Worm (Caenorhabditis elegans) whole organism, mixed stage, embryonic: ENCODE results near the gene F58F12.3.

Experiments
- M03D4.4 ChIP-seq: sonication (generic microtip); optimal IDR thresholded peaks from 2 replicates; lab custom pipeline; 2017; ENCODE audit warnings: mild to moderate bottlenecking, missing genetic modification characterization, missing compliant biosample characterization
- bed-3 ChIP-seq: fragments of 200-800 bp; sonication (Bioruptor generic); optimal IDR thresholded peaks from 3 replicates; lab custom pipeline; 2018; ENCODE audit warnings: mild to moderate bottlenecking, missing genetic modification characterization, moderate library complexity, missing compliant biosample characterization
- blmp-1 ChIP-seq: fragments of 150-350 bp; optimal IDR thresholded peaks from 2 replicates; lab custom pipeline; 2014; ENCODE audit warnings: missing biosample characterization, missing genetic modification characterization
- ceh-39 ChIP-seq: fragments of 150-350 bp; optimal IDR thresholded peaks from 2 replicates; lab custom pipeline; 2014; ENCODE audit warnings: missing biosample characterization, missing genetic modification characterization
- ceh-43 ChIP-seq: fragments of 200-800 bp; sonication (Bioruptor generic); optimal IDR thresholded peaks from 2 replicates; lab custom pipeline; 2018; ENCODE audit warnings: mild to moderate bottlenecking, missing genetic modification characterization, moderate library complexity, missing compliant biosample characterization
- ceh-83 ChIP-seq: fragments of 200-800 bp; sonication (Bioruptor generic); optimal IDR thresholded peaks from 2 replicates; lab custom pipeline; 2018; ENCODE audit warnings: mild to moderate bottlenecking, missing genetic modification characterization, missing compliant biosample characterization
- ces-1 ChIP-seq: fragments of 150-350 bp; optimal IDR thresholded peaks from 2 replicates; lab custom pipeline; 2014; ENCODE audit warnings: missing biosample characterization, missing genetic modification reagents, missing genetic modification characterization
- cnd-1 ChIP-seq: fragments of 200-800 bp; sonication (Bioruptor generic); optimal IDR thresholded peaks from 2 replicates; lab custom pipeline; 2018; ENCODE audit warnings: mild to moderate bottlenecking, missing genetic modification characterization, missing compliant biosample characterization
- drap-1 ChIP-seq: fragments of 200-800 bp; sonication (Bioruptor generic); optimal IDR thresholded peaks from 3 replicates; lab custom pipeline; 2018; ENCODE audit warnings: mild to moderate bottlenecking, missing genetic modification characterization, missing compliant biosample characterization
- elt-1 ChIP-seq: sonication (generic microtip); optimal IDR thresholded peaks from 2 replicates; lab custom pipeline; 2017; ENCODE audit warnings: missing genetic modification characterization, mild to moderate bottlenecking, missing compliant biosample characterization, antibody characterized with exemption, moderate library complexity, borderline replicate concordance; ENCODE audit not compliant: insufficient read depth
- elt-3 ChIP-seq: fragments of 150-350 bp; optimal IDR thresholded peaks from 2 replicates; lab custom pipeline; 2014; ENCODE audit warnings: missing biosample characterization, missing genetic modification characterization
- flh-1 ChIP-seq: fragments of 200-800 bp; sonication (Bioruptor generic); optimal IDR thresholded peaks from 2 replicates; lab custom pipeline; 2018; ENCODE audit warnings: mild to moderate bottlenecking, missing genetic modification characterization, moderate library complexity, missing compliant biosample characterization
- hlh-1 ChIP-seq: fragments of 150-350 bp; optimal IDR thresholded peaks from 2 replicates; lab custom pipeline; 2014; ENCODE audit warnings: missing biosample characterization, missing genetic modification reagents, missing genetic modification characterization
- lin-13 ChIP-seq: fragments of 150-350 bp; optimal IDR thresholded peaks from 2 replicates; lab custom pipeline; 2014; ENCODE audit warnings: missing biosample characterization, missing genetic modification characterization
- lin-32 ChIP-seq: fragments of 200-800 bp; sonication (Bioruptor generic); optimal IDR thresholded peaks from 2 replicates; lab custom pipeline; 2018; ENCODE audit warnings: mild to moderate bottlenecking, missing genetic modification characterization, missing compliant biosample characterization
- lsy-2 ChIP-seq: fragments of 150-350 bp; optimal IDR thresholded peaks from 2 replicates; lab custom pipeline; 2014; ENCODE audit warnings: missing biosample characterization, missing genetic modification characterization
- mab-5 ChIP-seq: fragments of 150-350 bp; optimal IDR thresholded peaks from 2 replicates; lab custom pipeline; 2014; ENCODE audit warnings: missing biosample characterization, missing genetic modification characterization
- mep-1 ChIP-seq: fragments of 150-350 bp; optimal IDR thresholded peaks from 2 replicates; lab custom pipeline; 2017; ENCODE audit warnings: missing biosample characterization, missing genetic modification reagents, missing genetic modification characterization, inconsistent platforms
- mls-2 ChIP-seq: sonication (generic microtip); optimal IDR thresholded peaks from 2 replicates; lab custom pipeline; 2016; ENCODE audit warnings: mild to moderate bottlenecking, missing genetic modification characterization, moderate library complexity, missing compliant biosample characterization
- nhr-12 ChIP-seq: fragments of 150-350 bp; optimal IDR thresholded peaks from 2 replicates; lab custom pipeline; 2014; ENCODE audit warnings: missing biosample characterization, missing genetic modification characterization
- nhr-2 ChIP-seq: fragments of 150-350 bp; optimal IDR thresholded peaks from 2 replicates; lab custom pipeline; 2014; ENCODE audit warnings: missing biosample characterization, missing genetic modification characterization
- nhr-237 ChIP-seq: fragments of 150-350 bp; optimal IDR thresholded peaks from 2 replicates; lab custom pipeline; 2014; ENCODE audit warnings: missing biosample characterization, missing genetic modification characterization
- nhr-28 ChIP-seq: fragments of 150-350 bp; optimal IDR thresholded peaks from 2 replicates; lab custom pipeline; 2014; ENCODE audit warnings: missing biosample characterization, missing genetic modification characterization
- nhr-76 ChIP-seq: sonication (generic microtip); optimal IDR thresholded peaks from 2 replicates; lab custom pipeline; 2017; ENCODE audit warnings: missing biosample characterization, missing genetic modification characterization
- pha-4 ChIP-seq: fragments of 150-350 bp; optimal IDR thresholded peaks from 2 replicates; lab custom pipeline; 2018; ENCODE audit warnings: missing biosample characterization, missing genetic modification reagents, missing genetic modification characterization
- sem-2 ChIP-seq: fragments of 200-800 bp; sonication (Bioruptor generic); optimal IDR thresholded peaks from 2 replicates; lab custom pipeline; 2018; ENCODE audit warnings: mild to moderate bottlenecking, missing genetic modification characterization, missing compliant biosample characterization
- snpc-4 ChIP-seq: fragments of 150-350 bp; optimal IDR thresholded peaks from 2 replicates; lab custom pipeline; 2014; ENCODE audit warnings: missing biosample characterization, missing genetic modification characterization
- sptf-1 ChIP-seq: sonication (generic microtip); optimal IDR thresholded peaks from 2 replicates; lab custom pipeline; 2017; ENCODE audit warnings: mild to moderate bottlenecking, missing genetic modification characterization, moderate library complexity, missing compliant biosample characterization
- tbx-8 ChIP-seq: fragments of 200-800 bp; sonication (Bioruptor generic); optimal IDR thresholded peaks from 2 replicates; lab custom pipeline; 2018; ENCODE audit warnings: mild to moderate bottlenecking, missing genetic modification characterization, moderate library complexity, missing compliant biosample characterization
- unc-120 ChIP-seq: sonication (generic microtip); optimal IDR thresholded peaks from 2 replicates; lab custom pipeline; 2017; ENCODE audit warnings: missing genetic modification characterization, missing compliant biosample characterization; ENCODE audit not compliant: poor library complexity, severe bottlenecking
- unc-39 ChIP-seq: fragments of 150-350 bp; optimal IDR thresholded peaks from 2 replicates; lab custom pipeline; 2014; ENCODE audit warnings: missing biosample characterization, missing genetic modification characterization
- unc-62 ChIP-seq: fragments of 150-350 bp; optimal IDR thresholded peaks from 2 replicates; lab custom pipeline; 2014; ENCODE audit warnings: missing biosample characterization, missing genetic modification reagents, missing genetic modification characterization
- zip-8 ChIP-seq: fragments of 150-350 bp; optimal IDR thresholded peaks from 2 replicates; lab custom pipeline; 2014; ENCODE audit warnings: missing biosample characterization, missing genetic modification characterization
- ztf-11 ChIP-seq: fragments of 150-350 bp; optimal IDR thresholded peaks from 2 replicates; lab custom pipeline; 2014; ENCODE audit warnings: missing biosample characterization, missing genetic modification characterization

Gene F58F12.3

DNA sequence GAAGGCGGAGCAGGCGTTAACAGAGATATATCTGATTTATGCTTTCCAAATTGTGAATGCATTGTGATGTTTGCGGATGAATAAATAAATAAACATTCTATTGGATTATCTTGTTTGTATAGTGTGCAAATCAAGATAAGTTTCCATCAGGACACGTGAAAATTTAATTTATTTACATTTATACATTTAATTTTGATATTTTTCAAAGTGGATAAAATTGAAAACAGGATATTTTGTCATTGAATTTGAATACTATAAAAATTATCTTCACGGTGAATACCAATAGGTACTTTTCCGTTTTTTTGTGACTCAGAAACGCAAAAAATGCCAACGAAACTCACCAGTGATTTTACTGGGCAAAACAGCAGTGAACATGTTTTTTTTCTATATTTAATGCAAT is at the start of gene F58F12.3:
F58F12.3 (minus strand) TSS at position 101 of the 400 bp plus-strand sequence.
- TF ChIP-seq lsy-2 (tag; lab: Kevin White, UChicago) (no peak), unc-120 (tag; lab: Kevin White, UChicago) (no peak), elt-1 (tag; lab: Kevin White, UChicago) (no peak), mep-1 (tag; lab: Kevin White, UChicago) (no peak), mls-2 (tag; lab: Kevin White, UChicago) (no peak), mab-5 (tag; lab: Kevin White, UChicago) (no peak)

DNA sequence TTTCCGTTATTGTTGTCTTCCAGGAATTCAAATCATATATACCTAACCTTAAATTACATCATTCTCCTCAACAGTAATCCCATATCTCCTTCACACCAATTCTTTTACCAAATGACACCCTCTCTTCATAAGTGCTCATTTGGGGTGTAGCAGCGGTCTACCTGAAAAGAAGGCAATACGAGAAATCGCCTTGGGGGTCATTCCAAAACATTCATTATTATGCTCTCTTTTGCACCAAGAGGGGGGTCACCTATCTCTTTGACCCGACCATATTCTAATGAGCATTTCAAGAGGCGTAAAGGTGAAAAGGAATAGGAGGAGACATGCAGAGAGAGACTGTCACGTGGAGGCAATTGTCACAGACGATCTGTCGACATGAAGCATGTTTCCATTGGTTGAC is 45.8 kb upstream of the F58F12.3 start:
- TF ChIP-seq nhr-2 (tag; lab: Kevin White, UChicago), result peak; percentile 95
- TF ChIP-seq lin-32 (GFP tag; lab: Kevin White, UChicago), result no peak
- TF ChIP-seq cnd-1 (tag; lab: Kevin White, UChicago), result no peak
- TF ChIP-seq, all 35 proteins: peak for 1

DNA sequence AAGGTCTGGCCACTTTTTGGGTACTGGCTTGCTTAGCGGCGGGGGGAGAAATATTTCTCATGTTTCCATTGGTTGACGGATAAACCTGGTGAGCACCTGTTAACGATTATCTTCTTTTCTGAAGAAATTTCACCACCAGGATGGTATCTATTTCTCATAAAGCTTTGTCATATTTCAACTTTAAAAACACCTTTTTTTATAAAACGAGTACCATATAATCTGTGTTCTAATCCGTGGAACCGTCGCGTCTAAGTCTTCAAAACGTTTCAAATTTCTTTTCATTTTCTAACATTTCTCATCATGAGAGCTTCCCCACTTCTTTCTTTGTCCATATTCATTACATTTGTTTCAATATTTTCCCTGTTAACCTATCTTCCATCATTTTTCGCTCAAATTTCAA is 34.9 kb upstream of the F58F12.3 start, which contains the start of gene col-75:
col-75 (plus strand) TSS at position 301 of the 400 bp plus-strand sequence.
- TF ChIP-seq lsy-2 (tag; lab: Kevin White, UChicago) (no peak), elt-3 (tag; lab: Kevin White, UChicago) (no peak), ztf-11 (tag; lab: Kevin White, UChicago) (no peak)

DNA sequence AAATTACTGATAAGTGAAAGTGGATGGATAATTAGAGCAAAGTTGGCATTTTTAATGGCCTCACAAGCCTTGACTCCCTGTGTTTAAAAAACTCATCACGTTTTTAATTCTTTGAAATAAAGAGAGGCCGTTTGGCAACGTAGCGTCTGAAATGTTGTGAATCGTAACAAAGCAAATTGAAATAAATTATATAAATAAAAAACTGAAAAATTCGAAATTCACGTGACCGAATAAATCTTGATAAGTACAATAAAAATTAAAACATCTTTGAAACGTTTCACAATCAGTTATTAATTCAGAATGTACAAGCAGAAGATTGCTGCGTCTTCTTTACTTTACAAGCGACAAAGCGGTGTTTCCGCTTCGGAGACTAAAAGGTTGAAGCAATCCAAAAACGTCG is 31.7 kb upstream of the F58F12.3 start, which contains the start of gene K03H9.3:
K03H9.3 (plus strand) TSS at position 301 of the 400 bp plus-strand sequence.
- TF ChIP-seq nhr-28 (tag; lab: Kevin White, UChicago) (no peak), elt-3 (tag; lab: Kevin White, UChicago) (no peak), nhr-76 (tag; lab: Kevin White, UChicago) (no peak), mls-2 (tag; lab: Kevin White, UChicago) (no peak), elt-1 (tag; lab: Kevin White, UChicago) (no peak), mab-5 (tag; lab: Kevin White, UChicago) (no peak), hlh-1 (no peak), zip-8 (no peak), ces-1 (GFP tag; lab: Kevin White, UChicago) (no peak), ceh-39 (tag; lab: Kevin White, UChicago) (no peak), nhr-12 (tag; lab: Kevin White, UChicago) (no peak), tbx-8 (GFP tag; lab: Kevin White, UChicago) (no peak), lin-13 (tag; lab: Kevin White, UChicago) (no peak), ceh-83 (no peak)

DNA sequence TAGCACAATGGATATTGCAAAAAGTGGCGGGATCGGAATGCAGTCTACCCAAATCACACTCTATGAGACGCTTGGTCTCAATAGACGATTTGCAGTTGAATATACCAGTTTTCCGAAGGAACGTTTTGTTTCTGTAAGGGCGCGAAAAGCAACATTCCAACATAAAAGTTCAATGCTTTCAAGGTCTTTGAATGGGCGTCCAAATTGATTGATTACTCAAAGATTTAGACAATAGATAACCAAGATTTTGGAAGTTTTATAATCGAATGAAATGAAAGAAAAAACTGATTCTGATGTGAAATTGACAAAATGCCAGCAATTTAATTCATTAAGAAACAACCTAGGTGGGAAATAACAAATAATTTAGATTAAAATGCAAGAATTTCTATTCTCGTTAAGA is 28.1 kb upstream of the F58F12.3 start:
- TF ChIP-seq ceh-83 (no peak), unc-62 (GFP tag; lab: Kevin White, UChicago) (no peak), lin-13 (tag; lab: Kevin White, UChicago) (no peak), mep-1 (tag; lab: Kevin White, UChicago) (no peak), elt-1 (tag; lab: Kevin White, UChicago) (no peak), nhr-28 (tag; lab: Kevin White, UChicago) (no peak), unc-39 (no peak), ztf-11 (tag; lab: Kevin White, UChicago) (no peak), nhr-237 (tag; lab: Kevin White, UChicago) (no peak), ceh-39 (tag; lab: Kevin White, UChicago) (no peak), unc-120 (tag; lab: Kevin White, UChicago) (no peak), nhr-2 (tag; lab: Kevin White, UChicago) (no peak), drap-1 (no peak), snpc-4 (no peak), sem-2 (GFP tag; lab: Kevin White, UChicago) (no peak), mls-2 (tag; lab: Kevin White, UChicago) (no peak), cnd-1 (tag; lab: Kevin White, UChicago) (no peak)

DNA sequence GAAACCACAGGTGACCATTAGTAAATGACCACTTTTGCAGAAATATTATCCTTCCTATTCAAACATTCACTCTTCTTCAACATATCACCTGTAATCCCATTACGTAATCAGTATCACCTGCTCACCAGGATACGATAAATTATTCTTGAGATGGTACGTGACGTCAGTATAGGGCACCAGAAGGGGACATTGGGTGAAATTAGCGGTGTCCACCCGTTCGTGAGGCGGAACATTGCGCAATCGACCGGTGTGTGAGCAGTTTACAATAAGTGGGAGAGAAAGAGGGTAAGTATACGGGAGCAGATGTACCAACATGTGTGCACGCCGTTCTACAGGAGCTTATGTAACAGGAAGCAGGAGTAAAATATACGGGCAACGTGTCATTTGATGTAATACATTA is 26.9 kb upstream of the F58F12.3 start:
- peak; percentile 50 for TF ChIP-seq hlh-1
- peak; percentile 26 for TF ChIP-seq unc-39
- TF ChIP-seq cnd-1 (tag; lab: Kevin White, UChicago), result peak; percentile 55
- no peak for TF ChIP-seq ceh-43
- TF ChIP-seq zip-8, result peak; percentile 95
- no peak for TF ChIP-seq ceh-83
- no peak for TF ChIP-seq sem-2 (GFP tag; lab: Kevin White, UChicago)
- no peak for TF ChIP-seq unc-62 (GFP tag; lab: Kevin White, UChicago)
- TF ChIP-seq bed-3, result no peak
- peak; percentile 8 for TF ChIP-seq sptf-1 (tag; lab: Kevin White, UChicago)
- no peak for TF ChIP-seq tbx-8 (GFP tag; lab: Kevin White, UChicago)
- TF ChIP-seq mab-5 (tag; lab: Kevin White, UChicago), result no peak
- no peak for TF ChIP-seq flh-1
- no peak for TF ChIP-seq snpc-4
- no peak for TF ChIP-seq lsy-2 (tag; lab: Kevin White, UChicago)
- TF ChIP-seq drap-1, result no peak
- TF ChIP-seq M03D4.4 (tag; lab: Kevin White, UChicago), result no peak
- TF ChIP-seq nhr-28 (tag; lab: Kevin White, UChicago), result no peak
- no peak for TF ChIP-seq lin-13 (tag; lab: Kevin White, UChicago)
- no peak for TF ChIP-seq blmp-1 (tag; lab: Kevin White, UChicago)
- TF ChIP-seq ztf-11 (tag; lab: Kevin White, UChicago), result peak; percentile 71
- no peak for TF ChIP-seq nhr-237 (tag; lab: Kevin White, UChicago)
- TF ChIP-seq pha-4 (tag; lab: Kevin White, UChicago), result no peak
- no peak for TF ChIP-seq mep-1 (tag; lab: Kevin White, UChicago)
- TF ChIP-seq ceh-39 (tag; lab: Kevin White, UChicago), result peak; percentile 30
- no peak for TF ChIP-seq lin-32 (GFP tag; lab: Kevin White, UChicago)
- TF ChIP-seq unc-120 (tag; lab: Kevin White, UChicago), result no peak
- TF ChIP-seq nhr-2 (tag; lab: Kevin White, UChicago), result peak; percentile 95
- TF ChIP-seq elt-3 (tag; lab: Kevin White, UChicago), result no peak
